Worm (Caenorhabditis elegans) whole organism, L4 larva: ENCODE measurements around the gene rin-1.

Experiments used
- F10B5.3 ChIP-seq: sonication (generic microtip); optimal IDR thresholded peaks from 2 replicates; lab custom pipeline; 2016; ENCODE audit warnings: mild to moderate bottlenecking, missing genetic modification characterization, missing compliant biosample characterization
- dve-1 ChIP-seq: sonication (generic microtip); optimal IDR thresholded peaks from 2 replicates; lab custom pipeline; 2017; ENCODE audit warnings: antibody characterized with exemption, mild to moderate bottlenecking, missing genetic modification characterization, missing compliant biosample characterization; ENCODE audit not compliant: insufficient read depth
- egl-27 ChIP-seq: sonication (generic microtip); optimal IDR thresholded peaks from 3 replicates; lab custom pipeline; 2017; ENCODE audit warnings: missing biosample characterization, missing genetic modification reagents, missing genetic modification characterization
- fkh-10 ChIP-seq: fragments of 150-350 bp; optimal IDR thresholded peaks from 2 replicates; lab custom pipeline; 2014; ENCODE audit warnings: missing biosample characterization, missing genetic modification reagents, missing genetic modification characterization
- nhr-25 ChIP-seq: sonication (generic microtip); optimal IDR thresholded peaks from 2 replicates; lab custom pipeline; 2017; ENCODE audit warnings: missing genetic modification characterization, mild to moderate bottlenecking, missing compliant biosample characterization, antibody characterized with exemption, moderate library complexity, borderline replicate concordance; ENCODE audit not compliant: insufficient read depth
- nhr-42 ChIP-seq: fragments of 200-800 bp; sonication (Bioruptor generic); IDR thresholded peaks from 2 replicates; pipeline ENCODE4 v1.3.6; 2022; ENCODE audit warnings: missing genetic modification characterization, missing compliant biosample characterization
- snpc-4 ChIP-seq: fragments of 150-350 bp; optimal IDR thresholded peaks from 2 replicates; lab custom pipeline; 2014; ENCODE audit warnings: missing biosample characterization, missing genetic modification characterization
- vab-7 ChIP-seq: fragments of 200-800 bp; sonication (Bioruptor generic); IDR thresholded peaks from 2 replicates; pipeline ENCODE4 v1.3.6; 2022; ENCODE audit warnings: missing genetic modification reagents, missing genetic modification characterization, missing compliant biosample characterization

- TF ChIP-seq nhr-25 (tag; lab: Kevin White, UChicago), result no peak
- no peak for TF ChIP-seq dve-1
- no peak for TF ChIP-seq nhr-42
- no peak for TF ChIP-seq vab-7 (GFP tag; lab: Robert Waterston, UW)
- no peak for TF ChIP-seq egl-27 (tag; lab: Kevin White, UChicago)
- no peak for TF ChIP-seq fkh-10 (GFP tag; lab: Kevin White, UChicago)
- no peak for TF ChIP-seq snpc-4 (tag; lab: Kevin White, UChicago)
- no peak for TF ChIP-seq F10B5.3 (tag; lab: Kevin White, UChicago)
These were observed 4.9 kb upstream of the rin-1 start for ce11 chrV:14820314-14820713.
